Fruit fly (Drosophila melanogaster): ENCODE measurements around the gene CG3638.

CG3638 gene

DNA sequence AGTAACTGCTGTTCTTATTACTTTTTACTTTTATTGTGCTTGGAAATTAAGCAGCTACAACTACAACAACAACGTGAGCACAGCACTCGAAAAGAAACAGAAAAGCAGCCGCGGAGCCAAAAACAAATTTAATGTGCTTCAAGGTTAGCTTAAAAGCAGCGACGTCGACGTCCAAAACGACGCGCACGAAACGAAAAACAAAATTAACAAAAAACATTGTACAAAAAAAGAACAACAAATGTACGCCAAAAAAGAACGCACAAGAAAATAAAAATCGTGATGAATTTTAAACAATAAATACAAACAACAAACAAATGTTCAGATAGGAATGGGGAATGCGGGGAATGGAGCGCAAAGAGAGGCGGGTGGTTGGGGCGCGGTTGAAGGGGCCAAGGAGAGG lies 34.6 kb upstream of the CG3638 start:
- TF ChIP-seq psq (GFP tag; optimal IDR thresholded peaks at IDR 0.05) (no peak), Adf1 (GFP tag; IDR thresholded peaks at IDR 0.05) (peak; percentile 71), crol (GFP tag; IDR thresholded peaks at IDR 0.05) (0 out of 2 replicates have a peak, but pooled peaks have one; percentile 25), CG11456 (GFP tag; IDR thresholded peaks at IDR 0.05) (no peak), CG6254 (GFP tag; optimal IDR thresholded peaks at IDR 0.05) (no peak), CG12769 (tag; optimal IDR thresholded peaks at IDR 0.05) (peak; percentile 13), CG3281 (GFP tag; optimal IDR thresholded peaks at IDR 0.05) (no peak), pfk (GFP tag; optimal IDR thresholded peaks at IDR 0.05) (peak; percentile 51), CG8359 (GFP tag; optimal IDR thresholded peaks at IDR 0.05; ENCODE audit: borderline replicate concordance) (no peak), sd (tag; optimal IDR thresholded peaks at IDR 0.05) (peak; percentile 84), CG10274 (GFP tag; optimal IDR thresholded peaks at IDR 0.05) (no peak), chinmo (GFP tag; IDR thresholded peaks at IDR 0.05; ENCODE audit: partially characterized antibody) (0 out of 4 replicates have a peak, but pooled peaks have one; percentile 47), CG3163 (GFP tag; optimal IDR thresholded peaks at IDR 0.05) (no peak), Dfd (GFP tag; optimal IDR thresholded peaks at IDR 0.05) (no peak)

DNA sequence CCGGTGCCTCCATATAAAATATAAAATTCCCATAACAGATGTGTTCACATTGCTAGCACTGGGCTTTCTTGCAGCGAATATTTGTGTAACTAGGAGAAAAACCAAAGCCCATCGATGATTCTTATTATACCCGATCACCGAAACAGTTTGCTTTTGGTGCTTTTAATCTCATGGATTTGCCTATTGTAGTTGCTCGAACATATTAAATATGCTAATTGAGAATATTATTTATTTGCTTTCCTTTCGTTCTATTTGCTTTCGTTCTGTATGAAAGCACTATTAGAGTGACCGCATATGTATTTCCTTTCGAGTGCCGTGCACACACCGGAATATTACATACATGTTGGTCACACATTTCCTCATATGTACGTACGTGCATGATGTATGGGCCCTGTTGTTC lies 34.2 kb upstream of the CG3638 start:
- TF ChIP-seq Bteb2 (GFP tag; optimal IDR thresholded peaks at IDR 0.05), result no peak
- no peak for TF ChIP-seq CG17186 (GFP tag; optimal IDR thresholded peaks at IDR 0.05)
- TF ChIP-seq knrl (GFP tag; IDR thresholded peaks at IDR 0.05; ENCODE audit: partially characterized antibody), result no peak
- no peak for TF ChIP-seq cato (GFP tag; optimal IDR thresholded peaks at IDR 0.05; ENCODE audit: borderline replicate concordance)
- no peak for TF ChIP-seq run (tag; optimal IDR thresholded peaks at IDR 0.05)
- no peak for TF ChIP-seq CG15479 (GFP tag; optimal IDR thresholded peaks at IDR 0.05)
- peak; percentile 62 for TF ChIP-seq Rfx (GFP tag; IDR thresholded peaks at IDR 0.05)
- TF ChIP-seq Optix (GFP tag; IDR thresholded peaks at IDR 0.05), result no peak
- no peak for TF ChIP-seq pita (GFP tag; optimal IDR thresholded peaks at IDR 0.05)
- TF ChIP-seq CG4424 (GFP tag; optimal IDR thresholded peaks at IDR 0.05), result peak; percentile 4
- TF ChIP-seq CG8924 (tag; optimal IDR thresholded peaks at IDR 0.05), result peak; percentile 16
- TF ChIP-seq CG3407 (GFP tag; optimal IDR thresholded peaks at IDR 0.05), result no peak
- no peak for TF ChIP-seq CG12155 (GFP tag; optimal IDR thresholded peaks at IDR 0.05)
- TF ChIP-seq CG13775 (GFP tag; optimal IDR thresholded peaks at IDR 0.05), result peak; percentile 49
- 0 out of 2 replicates have a peak, but pooled peaks have one; percentile 16 for TF ChIP-seq Ptx1 (GFP tag; IDR thresholded peaks at IDR 0.05)
- TF ChIP-seq dm (GFP tag; optimal IDR thresholded peaks at IDR 0.05), result no peak
- TF ChIP-seq h (optimal IDR thresholded peaks at IDR 0.05), result no peak
- no peak for TF ChIP-seq Oaz (GFP tag; IDR thresholded peaks at IDR 0.05)
- peak; percentile 9 for TF ChIP-seq CG17829 (tag; optimal IDR thresholded peaks at IDR 0.05)
- TF ChIP-seq wek (GFP tag; optimal IDR thresholded peaks at IDR 0.05), result no peak
- TF ChIP-seq kah (GFP tag; optimal IDR thresholded peaks at IDR 0.05), result no peak
- TF ChIP-seq rib (GFP tag; IDR thresholded peaks at IDR 0.05), result no peak
- peak; percentile 41 for TF ChIP-seq CG7556 (GFP tag; optimal IDR thresholded peaks at IDR 0.05)
- TF ChIP-seq Hsf (GFP tag; optimal IDR thresholded peaks at IDR 0.05), result peak; percentile 20
- TF ChIP-seq CG4820 (GFP tag; optimal IDR thresholded peaks at IDR 0.05), result no peak
- no peak for TF ChIP-seq Chrac-16 (GFP tag; optimal IDR thresholded peaks at IDR 0.05)
- no peak for TF ChIP-seq HmgZ (tag; optimal IDR thresholded peaks at IDR 0.05)
- no peak for TF ChIP-seq CG13894 (tag; optimal IDR thresholded peaks at IDR 0.05)
- no peak for TF ChIP-seq CHES-1-like (GFP tag; optimal IDR thresholded peaks at IDR 0.05)
- TF ChIP-seq CG9215 (GFP tag; IDR thresholded peaks at IDR 0.05), result peak; percentile 44
- peak; percentile 13 for TF ChIP-seq twi (tag; optimal IDR thresholded peaks at IDR 0.05)
- no peak for TF ChIP-seq Trl (optimal IDR thresholded peaks at IDR 0.05)
- peak; percentile 12 for TF ChIP-seq Trl (GFP tag; optimal IDR thresholded peaks at IDR 0.05)
- TF ChIP-seq CG2712 (tag; optimal IDR thresholded peaks at IDR 0.05), result peak; percentile 60
- TF ChIP-seq shn (GFP tag; optimal IDR thresholded peaks at IDR 0.05), result no peak
- no peak for TF ChIP-seq CG33557 (GFP tag; optimal IDR thresholded peaks at IDR 0.05)
- TF ChIP-seq ase (GFP tag; IDR thresholded peaks at IDR 0.05), result no peak
- 0 out of 2 replicates have a peak, but pooled peaks have one; percentile 32 for TF ChIP-seq sob (GFP tag; IDR thresholded peaks at IDR 0.05)

All from whole organism, embryonic.